Fruit fly (Drosophila melanogaster) whole organism, adult: ENCODE measurements around the gene CG33181.

Experiments used
- Mnt ChIP-seq: fragments of 200-800 bp; sonication (Bioruptor generic); optimal IDR thresholded peaks from 2 replicates; lab custom pipeline; 2016; ENCODE audit warnings: missing biosample characterization, mild to moderate bottlenecking, missing genetic modification characterization
- kay ChIP-seq: fragments of 200-800 bp; sonication (Bioruptor generic); peaks from one replicate; lab custom pipeline; 2016; ENCODE audit warnings: missing biosample characterization, missing genetic modification characterization, borderline replicate concordance

- no peak for TF ChIP-seq Mnt (GFP tag; lab: Kevin White, UChicago)
- no peak for TF ChIP-seq kay
Observed at dm6 chrX:8492849-8493248, 3.7 kb downstream of the CG33181 start.
